Comparison of ENCODE assay signal across 6 worm cellular contexts in genomic region chrIV:13393246-13393716, ce11.
TF ChIP-seq lines count a peak whose summit lies in the region.

No protein-coding gene starts in this region.

TF ChIP-seq in whole organism, L1 larva, 84 proteins besides CTCF, POLR2A, EP300 and RAD21 (continued from another document and continues in another):
- TF ChIP-seq isw-1 (GFP tag; IDR thresholded peaks at IDR 0.05; lab: Robert Waterston, UW) (no peak), unc-30 (tag; optimal IDR thresholded peaks at IDR 0.05; lab: Kevin White, UChicago) (no peak), fkh-10 (GFP tag; optimal IDR thresholded peaks at IDR 0.05; lab: Kevin White, UChicago) (no peak), blmp-1 (tag; optimal IDR thresholded peaks at IDR 0.05; lab: Kevin White, UChicago) (peak; percentile 36), nhr-85 (tag; lab: Kevin White, UChicago) (peak; percentile 89), sox-4 (tag; optimal IDR thresholded peaks at IDR 0.05; lab: Kevin White, UChicago) (no peak), pax-3 (tag; optimal IDR thresholded peaks at IDR 0.05; lab: Kevin White, UChicago) (no peak), snu-23 (GFP tag; optimal IDR thresholded peaks at IDR 0.05; lab: Kevin White, UChicago) (peak; percentile 48), nhr-84 (tag; optimal IDR thresholded peaks at IDR 0.05; lab: Kevin White, UChicago) (no peak), nhr-71 (tag; optimal IDR thresholded peaks at IDR 0.05; lab: Kevin White, UChicago) (peak; percentile 84), nhr-237 (tag; optimal IDR thresholded peaks at IDR 0.05; lab: Kevin White, UChicago) (no peak), mef-2 (tag; optimal IDR thresholded peaks at IDR 0.05; lab: Kevin White, UChicago) (no peak), ceh-82 (tag; optimal IDR thresholded peaks at IDR 0.05; lab: Kevin White, UChicago) (no peak), nhr-20 (tag; optimal IDR thresholded peaks at IDR 0.05; lab: Kevin White, UChicago) (peak; percentile 76), tbx-2 (tag; optimal IDR thresholded peaks at IDR 0.05; lab: Kevin White, UChicago) (peak; percentile 58), efl-3 (GFP tag; optimal IDR thresholded peaks at IDR 0.05; lab: Kevin White, UChicago) (no peak), ztf-11 (tag; optimal IDR thresholded peaks at IDR 0.05; lab: Kevin White, UChicago) (no peak), unc-86 (tag; optimal IDR thresholded peaks at IDR 0.05; lab: Kevin White, UChicago) (no peak), nhr-77 (tag; optimal IDR thresholded peaks at IDR 0.05; lab: Kevin White, UChicago) (no peak), dpl-1 (GFP tag; optimal IDR thresholded peaks at IDR 0.05; lab: Kevin White, UChicago) (no peak), elt-2 (tag; optimal IDR thresholded peaks at IDR 0.05; lab: Kevin White, UChicago) (peak; percentile 85), lin-13 (GFP tag; optimal IDR thresholded peaks at IDR 0.05; lab: Kevin White, UChicago) (no peak), lsy-2 (tag; optimal IDR thresholded peaks at IDR 0.05; lab: Kevin White, UChicago) (peak; percentile 24 to 44)

TF ChIP-seq in whole organism, L2 larva, 48 proteins besides CTCF, POLR2A, EP300 and RAD21 (continued from another document and continues in another):
- TF ChIP-seq alr-1 (tag; optimal IDR thresholded peaks at IDR 0.05; lab: Kevin White, UChicago) (no peak), mdl-1 (tag; optimal IDR thresholded peaks at IDR 0.05; lab: Kevin White, UChicago) (peak in 1 of 2 experiments; percentile 31), ztf-4 (tag; optimal IDR thresholded peaks at IDR 0.05; lab: Kevin White, UChicago) (no peak), elt-3 (tag; optimal IDR thresholded peaks at IDR 0.05; lab: Kevin White, UChicago) (no peak), nhr-21 (tag; optimal IDR thresholded peaks at IDR 0.05; lab: Kevin White, UChicago) (peak; percentile 62), blmp-1 (tag; optimal IDR thresholded peaks at IDR 0.05; lab: Kevin White, UChicago; ENCODE audit: insufficient read depth) (no peak), nhr-77 (tag; optimal IDR thresholded peaks at IDR 0.05; lab: Kevin White, UChicago) (no peak), lin-11 (tag; optimal IDR thresholded peaks at IDR 0.05; lab: Kevin White, UChicago) (no peak), nhr-237 (tag; optimal IDR thresholded peaks at IDR 0.05; lab: Kevin White, UChicago) (no peak), unc-55 (GFP tag; optimal IDR thresholded peaks at IDR 0.05; lab: Kevin White, UChicago) (no peak), nhr-129 (tag; optimal IDR thresholded peaks at IDR 0.05; lab: Kevin White, UChicago) (peak; percentile 68), sem-4 (tag; optimal IDR thresholded peaks at IDR 0.05; lab: Kevin White, UChicago) (no peak), crh-2 (tag; optimal IDR thresholded peaks at IDR 0.05; lab: Kevin White, UChicago) (peak; percentile 83), fos-1 (tag; optimal IDR thresholded peaks at IDR 0.05; lab: Kevin White, UChicago) (peak; percentile 63), ceh-82 (tag; optimal IDR thresholded peaks at IDR 0.05; lab: Kevin White, UChicago) (no peak), ZK546.5 (tag; optimal IDR thresholded peaks at IDR 0.05; lab: Kevin White, UChicago) (no peak), snpc-4 (tag; optimal IDR thresholded peaks at IDR 0.05; lab: Kevin White, UChicago) (no peak), gmeb-1 (tag; optimal IDR thresholded peaks at IDR 0.05; lab: Kevin White, UChicago) (peak; percentile 34), ceh-16 (tag; optimal IDR thresholded peaks at IDR 0.05; lab: Kevin White, UChicago) (no peak), lin-13 (GFP tag; optimal IDR thresholded peaks at IDR 0.05; lab: Kevin White, UChicago) (no peak), skn-1 (tag; optimal IDR thresholded peaks at IDR 0.05; lab: Kevin White, UChicago) (no peak), ztf-1 (GFP tag; conservative IDR thresholded peaks at IDR 0.05; lab: Robert Waterston, UW) (no peak), lin-39 (tag; optimal IDR thresholded peaks at IDR 0.05; lab: Kevin White, UChicago) (no peak), ama-1 (optimal IDR thresholded peaks at IDR 0.05; lab: Kevin White, UChicago) (no peak)

TF ChIP-seq in whole organism, L3 larva, 47 proteins besides CTCF, POLR2A, EP300 and RAD21 (continued from another document):
- TF ChIP-seq nfya-1 (tag; optimal IDR thresholded peaks at IDR 0.05; lab: Kevin White, UChicago; ENCODE audit: insufficient read depth) (peak; percentile 9), lsy-12 (tag; optimal IDR thresholded peaks at IDR 0.05; lab: Kevin White, UChicago) (peak; percentile 47), ceh-28 (tag; optimal IDR thresholded peaks at IDR 0.05; lab: Kevin White, UChicago) (no peak), elt-2 (tag; optimal IDR thresholded peaks at IDR 0.05; lab: Kevin White, UChicago) (peak; percentile 90)

TF ChIP-seq in whole organism, L4 larva, 104 proteins besides CTCF, POLR2A, EP300 and RAD21 (continued from another document and continues in another):
- TF ChIP-seq Y48G9A.11 (GFP tag; IDR thresholded peaks at IDR 0.05; lab: Robert Waterston, UW): peak; percentile 22; the same call in 1 of the 2 replicates
- no peak for TF ChIP-seq madf-9 (GFP tag; conservative IDR thresholded peaks at IDR 0.05; lab: Robert Waterston, UW)
- TF ChIP-seq rbr-2 (tag; optimal IDR thresholded peaks at IDR 0.05; lab: Kevin White, UChicago): no peak
- no peak for TF ChIP-seq spr-1 (tag; optimal IDR thresholded peaks at IDR 0.05; lab: Kevin White, UChicago)
- no peak for TF ChIP-seq nhr-42 (GFP tag; IDR thresholded peaks at IDR 0.05; lab: Robert Waterston, UW)
- TF ChIP-seq hif-1 (tag; optimal IDR thresholded peaks at IDR 0.05; lab: Kevin White, UChicago): peak in 1 of 2 experiments; percentile 62
- TF ChIP-seq sdz-12 (GFP tag; optimal IDR thresholded peaks at IDR 0.05; lab: Kevin White, UChicago): no peak
- peak; percentile 46 for TF ChIP-seq gei-8 (GFP tag; optimal IDR thresholded peaks at IDR 0.05; lab: Kevin White, UChicago)
- TF ChIP-seq nhr-48 (tag; optimal IDR thresholded peaks at IDR 0.05; lab: Kevin White, UChicago): peak; percentile 81
- peak; percentile 23 for TF ChIP-seq lin-13 (GFP tag; optimal IDR thresholded peaks at IDR 0.05; lab: Kevin White, UChicago)
- TF ChIP-seq ceh-20 (GFP tag; IDR thresholded peaks at IDR 0.05; lab: Robert Waterston, UW): peak; percentile 7; the same call in 1 of the 2 replicates
- TF ChIP-seq pha-4 (GFP tag; IDR thresholded peaks at IDR 0.05; lab: Robert Waterston, UW): no peak; the same call in 1 of the 2 replicates
- TF ChIP-seq pha-4 (tag; optimal IDR thresholded peaks at IDR 0.05; lab: Kevin White, UChicago): no peak
- TF ChIP-seq ama-1 (optimal IDR thresholded peaks at IDR 0.05; lab: Kevin White, UChicago): no peak
- TF ChIP-seq dve-1 (tag; optimal IDR thresholded peaks at IDR 0.05; lab: Kevin White, UChicago; ENCODE audit: insufficient read depth): peak; percentile 52
- TF ChIP-seq jun-1 (tag; optimal IDR thresholded peaks at IDR 0.05; lab: Kevin White, UChicago): no peak
- no peak for TF ChIP-seq arid-1 (GFP tag; conservative IDR thresholded peaks at IDR 0.05; lab: Robert Waterston, UW)
- no peak for TF ChIP-seq ZK546.5 (tag; optimal IDR thresholded peaks at IDR 0.05; lab: Kevin White, UChicago)
- no peak for TF ChIP-seq lin-15B (tag; optimal IDR thresholded peaks at IDR 0.05; lab: Kevin White, UChicago)
- no peak for TF ChIP-seq lsy-2 (tag; optimal IDR thresholded peaks at IDR 0.05; lab: Kevin White, UChicago)
- no peak for TF ChIP-seq Y105C5A.15 (GFP tag; IDR thresholded peaks at IDR 0.05; lab: Robert Waterston, UW)
- no peak for TF ChIP-seq F10B5.3 (tag; optimal IDR thresholded peaks at IDR 0.05; lab: Kevin White, UChicago)
- TF ChIP-seq egl-27 (tag; optimal IDR thresholded peaks at IDR 0.05; lab: Kevin White, UChicago): no peak
- no peak for TF ChIP-seq set-16 (GFP tag; IDR thresholded peaks at IDR 0.05; lab: Robert Waterston, UW)
- peak; percentile 91 for TF ChIP-seq hlh-11 (tag; optimal IDR thresholded peaks at IDR 0.05; lab: Kevin White, UChicago)
- no peak for TF ChIP-seq nhr-76 (tag; optimal IDR thresholded peaks at IDR 0.05; lab: Kevin White, UChicago)
- TF ChIP-seq pqm-1 (tag; optimal IDR thresholded peaks at IDR 0.05; lab: Kevin White, UChicago): peak; percentile 31
- no peak for TF ChIP-seq unc-39 (tag; optimal IDR thresholded peaks at IDR 0.05; lab: Kevin White, UChicago)
- no peak for TF ChIP-seq lin-1 (GFP tag; IDR thresholded peaks at IDR 0.05; lab: Robert Waterston, UW)
- peak; percentile 97 for TF ChIP-seq aha-1 (tag; lab: Kevin White, UChicago)
- TF ChIP-seq unc-130 (GFP tag; optimal IDR thresholded peaks at IDR 0.05; lab: Kevin White, UChicago): no peak

TF ChIP-seq in whole organism, late embryonic, 69 proteins besides CTCF, POLR2A, EP300 and RAD21 (continued from another document):
- TF ChIP-seq zip-5 (tag; optimal IDR thresholded peaks at IDR 0.05; lab: Kevin White, UChicago): no peak
- no peak for TF ChIP-seq madf-2 (tag; optimal IDR thresholded peaks at IDR 0.05; lab: Kevin White, UChicago)
- no peak for TF ChIP-seq elt-4 (tag; optimal IDR thresholded peaks at IDR 0.05; lab: Kevin White, UChicago)
- no peak for TF ChIP-seq pros-1 (tag; optimal IDR thresholded peaks at IDR 0.05; lab: Kevin White, UChicago)
- no peak for TF ChIP-seq Y22D7AL.16 (tag; optimal IDR thresholded peaks at IDR 0.05; lab: Kevin White, UChicago)

TF ChIP-seq in whole organism, young adult, 124 proteins besides CTCF, POLR2A, EP300 and RAD21 (continued from another document):
- TF ChIP-seq somi-1 (GFP tag; optimal IDR thresholded peaks at IDR 0.05; lab: Kevin White, UChicago) (peak; percentile 25), K11D2.4 (GFP tag; IDR thresholded peaks at IDR 0.05; lab: Robert Waterston, UW) (0 out of 2 replicates have a peak, but pooled peaks have one; percentile 12), ztf-26 (tag; optimal IDR thresholded peaks at IDR 0.05; lab: Kevin White, UChicago) (peak; percentile 55)
